Fruit fly (Drosophila melanogaster) whole organism, adult: ENCODE results near the gene hiw.

Experiments used
- CG11617 ChIP-seq: fragments of 200-800 bp; sonication (Bioruptor generic); optimal IDR thresholded peaks from 2 replicates; lab custom pipeline; 2017; ENCODE audit warnings: mild to moderate bottlenecking, missing biosample characterization, missing genetic modification reagents, missing genetic modification characterization
- CG12768 ChIP-seq: fragments of 200-800 bp; sonication (Bioruptor generic); optimal IDR thresholded peaks from 2 replicates; lab custom pipeline; 2017; ENCODE audit warnings: missing biosample characterization, missing genetic modification characterization, mild to moderate bottlenecking, moderate library complexity, missing genetic modification reagents
- CG14711 ChIP-seq: fragments of 200-800 bp; sonication (Bioruptor generic); optimal IDR thresholded peaks from 2 replicates; lab custom pipeline; 2018; ENCODE audit warnings: missing biosample characterization, mild to moderate bottlenecking, missing genetic modification characterization, moderate library complexity
- CG1620 ChIP-seq: fragments of 200-800 bp; sonication (Bioruptor generic); optimal IDR thresholded peaks from 2 replicates; lab custom pipeline; 2016; ENCODE audit warnings: missing biosample characterization, missing genetic modification characterization
- CG33017 ChIP-seq: fragments of 200-800 bp; sonication (Bioruptor generic); optimal IDR thresholded peaks from 2 replicates; lab custom pipeline; 2018; ENCODE audit warnings: missing biosample characterization, mild to moderate bottlenecking, missing genetic modification characterization, moderate library complexity
- CG5204 ChIP-seq: fragments of 200-800 bp; sonication (Bioruptor generic); optimal IDR thresholded peaks from 2 replicates; lab custom pipeline; 2016; ENCODE audit warnings: missing biosample characterization, missing genetic modification characterization
- CG7045 ChIP-seq: fragments of 200-800 bp; sonication (Bioruptor generic); optimal IDR thresholded peaks from 2 replicates; lab custom pipeline; 2017; ENCODE audit warnings: missing biosample characterization, mild to moderate bottlenecking, missing genetic modification characterization
- CG7101 ChIP-seq: fragments of 200-800 bp; sonication (Bioruptor generic); optimal IDR thresholded peaks from 2 replicates; lab custom pipeline; 2018; ENCODE audit warnings: missing biosample characterization, mild to moderate bottlenecking, missing genetic modification characterization, moderate library complexity
- Clk ChIP-seq: fragments of 200-800 bp; sonication (Bioruptor generic); optimal IDR thresholded peaks from 2 replicates; lab custom pipeline; 2017; ENCODE audit warnings: missing biosample characterization, missing genetic modification characterization
- Crg-1 ChIP-seq: fragments of 200-800 bp; sonication (Bioruptor generic); optimal IDR thresholded peaks from 2 replicates; lab custom pipeline; 2016; ENCODE audit warnings: missing biosample characterization, missing genetic modification characterization
- Hr96 ChIP-seq: fragments of 200-800 bp; sonication (Bioruptor generic); optimal IDR thresholded peaks from 2 replicates; lab custom pipeline; 2016; ENCODE audit warnings: missing biosample characterization, missing genetic modification characterization
- Mnt ChIP-seq: fragments of 200-800 bp; sonication (Bioruptor generic); optimal IDR thresholded peaks from 2 replicates; lab custom pipeline; 2016; ENCODE audit warnings: missing biosample characterization, mild to moderate bottlenecking, missing genetic modification characterization
- bab1 ChIP-seq: fragments of 200-800 bp; sonication (Bioruptor generic); optimal IDR thresholded peaks from 3 replicates; lab custom pipeline; 2019; ENCODE audit warnings: missing biosample characterization, mild to moderate bottlenecking, missing genetic modification characterization, moderate library complexity
- cic ChIP-seq: fragments of 200-800 bp; sonication (Bioruptor generic); optimal IDR thresholded peaks from 2 replicates; lab custom pipeline; 2017; ENCODE audit warnings: missing biosample characterization, mild to moderate bottlenecking, missing genetic modification characterization, moderate library complexity
- cnc ChIP-seq, 2 experiments: fragments of >200 bp; optimal IDR thresholded peaks; 2 replicates each; lab custom pipeline; 2017
- kay ChIP-seq: fragments of 200-800 bp; sonication (Bioruptor generic); peaks from one replicate; lab custom pipeline; 2016; ENCODE audit warnings: missing biosample characterization, missing genetic modification characterization, borderline replicate concordance
- ovo ChIP-seq: fragments of 200-800 bp; sonication (Bioruptor generic); optimal IDR thresholded peaks from 2 replicates; lab custom pipeline; 2016; ENCODE audit warnings: missing biosample characterization, missing genetic modification characterization
- pad ChIP-seq: fragments of 200-800 bp; sonication (Bioruptor generic); optimal IDR thresholded peaks from 3 replicates; lab custom pipeline; 2017; ENCODE audit warnings: missing biosample characterization, missing genetic modification characterization, mild to moderate bottlenecking, moderate library complexity, missing genetic modification reagents
- tj ChIP-seq: fragments of 200-800 bp; sonication (Bioruptor generic); optimal IDR thresholded peaks from 3 replicates; lab custom pipeline; 2017; ENCODE audit warnings: missing biosample characterization, mild to moderate bottlenecking, missing genetic modification characterization, moderate library complexity
- toe ChIP-seq: fragments of 200-800 bp; sonication (Bioruptor generic); optimal IDR thresholded peaks from 2 replicates; lab custom pipeline; 2016; ENCODE audit warnings: missing biosample characterization, missing genetic modification characterization

The hiw gene

dm6 chrX:15063404-15064062, at the start of gene hiw, which contains the start of gene ND-B18:
Gene hiw (minus strand): TSS chrX:15063429.
Gene ND-B18 (plus strand): TSS chrX:15063733.
- TF ChIP-seq CG12768 (no peak), bab1 (peak; percentile 80), tj (GFP tag; lab: Kevin White, UChicago) (peak; percentile 67), CG7045 (GFP tag; lab: Kevin White, UChicago) (no peak), Hr96 (GFP tag; lab: Kevin White, UChicago) (no peak), pad (GFP tag; lab: Kevin White, UChicago) (peak; percentile 60), ovo (GFP tag; lab: Kevin White, UChicago) (peak; percentile 42), CG5204 (GFP tag; lab: Kevin White, UChicago) (peak; percentile 17), CG33017 (tag; lab: Kevin White, UChicago) (no peak), cnc (optimal IDR thresholded peaks at IDR 0.05; lab: Kevin White, UChicago) (no peak), CG11617 (GFP tag; lab: Kevin White, UChicago) (peak; percentile 12), Clk (GFP tag; lab: Kevin White, UChicago) (no peak), Crg-1 (GFP tag; lab: Kevin White, UChicago) (peak; percentile 74), CG7101 (tag; lab: Kevin White, UChicago) (peak; percentile 51), toe (GFP tag; lab: Kevin White, UChicago) (no peak), kay (GFP tag; lab: Kevin White, UChicago) (no peak), Mnt (GFP tag; lab: Kevin White, UChicago) (peak; percentile 53), CG14711 (tag; lab: Kevin White, UChicago) (peak; percentile 37), cic (no peak), CG1620 (GFP tag; lab: Kevin White, UChicago) (peak; percentile 74)

DNA sequence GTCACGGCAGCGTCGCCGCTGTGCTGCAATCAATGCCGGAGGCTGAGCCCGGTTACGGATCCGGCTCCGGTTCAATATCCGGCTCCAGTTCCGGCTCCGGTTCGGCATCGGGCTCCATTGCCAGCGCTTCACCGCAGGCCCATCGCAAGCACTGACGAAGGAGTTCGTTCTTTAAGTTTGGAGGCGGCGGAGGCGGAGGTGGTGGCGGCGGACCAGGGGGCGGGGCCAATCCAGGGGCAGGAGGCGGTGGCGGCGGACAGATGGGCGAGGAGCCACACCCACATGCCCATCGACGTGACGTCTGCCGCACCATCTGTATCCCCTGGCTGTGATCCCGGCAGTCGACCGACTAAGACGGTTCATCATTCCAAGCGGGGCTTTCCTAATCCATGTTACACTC, 48.7 kb upstream of the hiw start:
- TF ChIP-seq CG7045 (GFP tag; lab: Kevin White, UChicago): no peak
- TF ChIP-seq cic: no peak
- TF ChIP-seq CG5204 (GFP tag; lab: Kevin White, UChicago): no peak
- TF ChIP-seq toe (GFP tag; lab: Kevin White, UChicago): no peak
- no peak for TF ChIP-seq pad (GFP tag; lab: Kevin White, UChicago)
- no peak for TF ChIP-seq Clk (GFP tag; lab: Kevin White, UChicago)
- no peak for TF ChIP-seq CG7101 (tag; lab: Kevin White, UChicago)
- TF ChIP-seq ovo (GFP tag; lab: Kevin White, UChicago): no peak
- no peak for TF ChIP-seq CG1620 (GFP tag; lab: Kevin White, UChicago)
- TF ChIP-seq CG33017 (tag; lab: Kevin White, UChicago): no peak
- TF ChIP-seq cnc (optimal IDR thresholded peaks at IDR 0.05; lab: Kevin White, UChicago): no peak
- no peak for TF ChIP-seq CG14711 (tag; lab: Kevin White, UChicago)
- TF ChIP-seq CG12768: no peak
- no peak for TF ChIP-seq bab1
- TF ChIP-seq Mnt (GFP tag; lab: Kevin White, UChicago): no peak
- no peak for TF ChIP-seq Hr96 (GFP tag; lab: Kevin White, UChicago)
- no peak for TF ChIP-seq kay (GFP tag; lab: Kevin White, UChicago)
- TF ChIP-seq Crg-1 (GFP tag; lab: Kevin White, UChicago): no peak
- no peak for TF ChIP-seq CG11617 (GFP tag; lab: Kevin White, UChicago)
- TF ChIP-seq tj (GFP tag; lab: Kevin White, UChicago): no peak

DNA sequence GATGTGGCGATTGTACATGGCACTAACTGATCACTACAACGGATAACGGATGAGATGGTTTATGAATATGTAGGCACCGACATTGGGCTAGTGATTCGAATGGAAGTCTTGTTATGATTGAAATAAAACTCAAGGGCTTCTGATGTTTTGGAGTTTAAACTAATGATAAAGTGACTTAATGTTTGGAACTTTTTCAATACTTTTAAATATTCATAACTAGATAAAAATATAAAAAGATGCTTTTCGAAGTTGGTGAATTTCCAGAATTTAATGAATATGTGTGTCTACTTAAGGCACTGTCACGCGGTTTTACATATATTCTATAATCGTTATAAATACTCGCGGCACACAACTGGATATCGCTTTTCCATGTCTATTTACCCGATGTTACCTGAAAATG, 32.7 kb upstream of the hiw start, which contains the start of gene CG9072:
CG9072 (minus strand) TSS at position 101 of the 400 bp plus-strand sequence.
- TF ChIP-seq tj (GFP tag; lab: Kevin White, UChicago): no peak

DNA sequence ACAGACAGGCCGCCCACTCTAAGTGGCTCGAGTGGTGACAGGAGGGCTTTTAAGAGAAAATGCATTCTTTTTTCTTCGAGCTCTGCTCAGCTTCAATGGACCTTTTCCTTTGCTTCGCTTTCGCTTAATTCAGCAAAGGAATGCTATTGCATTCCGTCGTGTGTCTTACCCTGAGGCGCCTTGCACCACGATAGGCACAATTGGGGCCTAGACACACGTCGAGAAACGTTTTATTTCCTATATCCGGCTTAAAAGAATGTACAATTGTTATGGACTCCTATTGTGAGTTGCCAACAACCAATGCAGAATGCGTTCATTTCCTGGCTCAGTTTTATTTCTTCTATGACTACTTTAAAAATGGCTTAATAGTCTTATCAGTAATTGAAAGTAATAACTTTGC, 27.9 kb upstream of the hiw start:
- TF ChIP-seq CG7101 (tag; lab: Kevin White, UChicago) (no peak), bab1 (no peak), Crg-1 (GFP tag; lab: Kevin White, UChicago) (no peak)

DNA sequence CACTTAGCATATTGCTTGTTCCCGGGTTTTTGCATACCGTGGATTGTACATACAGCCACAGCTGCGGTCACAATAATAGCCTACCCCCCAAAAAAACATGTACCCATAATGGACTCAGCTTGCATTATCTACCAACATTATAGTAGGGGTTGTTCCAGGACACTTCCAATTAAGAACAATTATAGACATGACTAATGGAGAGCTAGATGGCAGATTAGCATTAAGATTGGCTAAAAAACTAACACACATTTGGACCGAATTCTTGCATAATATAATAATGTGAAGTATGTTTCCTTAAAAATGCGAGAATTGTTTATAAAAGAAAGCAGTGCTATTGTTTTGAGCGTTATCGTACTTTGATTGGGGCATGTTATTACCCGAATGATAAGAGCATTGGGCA, 27.1 kb upstream of the hiw start:
- no peak for TF ChIP-seq CG1620 (GFP tag; lab: Kevin White, UChicago)
- no peak for TF ChIP-seq Mnt (GFP tag; lab: Kevin White, UChicago)
- TF ChIP-seq tj (GFP tag; lab: Kevin White, UChicago): no peak
- no peak for TF ChIP-seq Clk (GFP tag; lab: Kevin White, UChicago)
- TF ChIP-seq CG7045 (GFP tag; lab: Kevin White, UChicago): no peak
- TF ChIP-seq ovo (GFP tag; lab: Kevin White, UChicago): no peak
- TF ChIP-seq kay (GFP tag; lab: Kevin White, UChicago): no peak
- no peak for TF ChIP-seq CG33017 (tag; lab: Kevin White, UChicago)
- no peak for TF ChIP-seq CG14711 (tag; lab: Kevin White, UChicago)
- no peak for TF ChIP-seq bab1
- no peak for TF ChIP-seq Crg-1 (GFP tag; lab: Kevin White, UChicago)
- no peak for TF ChIP-seq cnc (optimal IDR thresholded peaks at IDR 0.05; lab: Kevin White, UChicago)
- TF ChIP-seq CG5204 (GFP tag; lab: Kevin White, UChicago): no peak
- TF ChIP-seq CG11617 (GFP tag; lab: Kevin White, UChicago): no peak

- TF ChIP-seq kay (GFP tag; lab: Kevin White, UChicago) (no peak), tj (GFP tag; lab: Kevin White, UChicago) (no peak), Clk (GFP tag; lab: Kevin White, UChicago) (no peak), Hr96 (GFP tag; lab: Kevin White, UChicago) (no peak), bab1 (no peak), Crg-1 (GFP tag; lab: Kevin White, UChicago) (no peak), CG14711 (tag; lab: Kevin White, UChicago) (no peak)
These were observed 26.0 kb upstream of the hiw start, which contains the start of gene Rab3-GEF for dm6 chrX:15089146-15089698. Gene Rab3-GEF (plus strand): TSS chrX:15089682.
